Worm (Caenorhabditis elegans) whole organism, L4/young adult: ENCODE measurements around the gene fbxb-87.

ENCODE experiments used
- W03F9.2 ChIP-seq: fragments of 150-350 bp; optimal IDR thresholded peaks from 2 replicates; lab custom pipeline; 2014; ENCODE audit warnings: missing biosample characterization, missing genetic modification characterization
- dao-5 ChIP-seq: sonication (generic microtip); optimal IDR thresholded peaks from 2 replicates; lab custom pipeline; 2016; ENCODE audit warnings: missing genotype, missing genetic modification characterization, moderate library complexity, missing compliant biosample characterization
- him-1 ChIP-seq: sonication (generic microtip); optimal IDR thresholded peaks from 2 replicates; lab custom pipeline; 2016; ENCODE audit warnings: missing genotype, missing genetic modification reagents, missing genetic modification characterization, missing compliant biosample characterization

Gene fbxb-87

ce11 chrIII:10894220-10894619, at the start of gene fbxb-87:
TSS of gene fbxb-87 (plus strand) at chrIII:10894520.
- TF ChIP-seq W03F9.2 (tag; lab: Kevin White, UChicago) (no peak), dao-5 (tag; lab: Kevin White, UChicago) (no peak), him-1 (tag; lab: Kevin White, UChicago) (no peak)

- peak; percentile 69 for TF ChIP-seq W03F9.2 (tag; lab: Kevin White, UChicago)
- no peak for TF ChIP-seq dao-5 (tag; lab: Kevin White, UChicago)
- peak; percentile 30 for TF ChIP-seq him-1 (tag; lab: Kevin White, UChicago)
These were observed 49.4 kb upstream of the fbxb-87 start, which contains the start of gene pde-12 for ce11 chrIII:10844873-10845272. TSS of gene pde-12 (minus strand) at chrIII:10845020.

DNA sequence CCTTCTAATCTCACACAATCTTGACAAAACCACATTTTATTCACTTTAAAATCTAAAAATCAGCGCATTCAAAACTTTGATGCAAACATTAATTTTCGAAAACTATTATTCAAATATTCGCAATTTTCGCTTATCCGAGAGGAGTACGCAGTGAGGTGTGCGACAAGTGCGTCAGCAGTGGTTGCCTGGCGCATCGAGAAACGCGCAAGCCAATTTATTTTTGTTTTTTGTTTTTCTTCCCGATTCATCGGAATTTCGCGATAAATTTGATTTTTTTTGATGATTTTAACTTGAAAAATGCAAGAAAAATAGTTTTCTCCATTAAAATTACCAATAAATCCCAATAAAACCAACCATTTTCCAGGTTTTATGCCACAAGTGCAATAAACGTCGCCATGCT, 45.5 kb upstream of the fbxb-87 start, which contains the start of the genes fbxb-85 and hex-3:
Gene fbxb-85, minus strand, starts transcription at position 106 of the 400 bp plus-strand sequence.
Gene hex-3, plus strand, starts transcription at position 365 of the 400 bp plus-strand sequence.
- TF ChIP-seq W03F9.2 (tag; lab: Kevin White, UChicago) (peak; percentile 93), him-1 (tag; lab: Kevin White, UChicago) (peak; percentile 80), dao-5 (tag; lab: Kevin White, UChicago) (no peak)

ce11 chrIII:10855398-10855880, 38.9 kb upstream of the fbxb-87 start, which contains the start of gene Y39A1C.1:
TSS of gene Y39A1C.1 (plus strand) at chrIII:10855448.
- TF ChIP-seq him-1 (tag; lab: Kevin White, UChicago) = no peak
- no peak for TF ChIP-seq W03F9.2 (tag; lab: Kevin White, UChicago)
- no peak for TF ChIP-seq dao-5 (tag; lab: Kevin White, UChicago)

DNA sequence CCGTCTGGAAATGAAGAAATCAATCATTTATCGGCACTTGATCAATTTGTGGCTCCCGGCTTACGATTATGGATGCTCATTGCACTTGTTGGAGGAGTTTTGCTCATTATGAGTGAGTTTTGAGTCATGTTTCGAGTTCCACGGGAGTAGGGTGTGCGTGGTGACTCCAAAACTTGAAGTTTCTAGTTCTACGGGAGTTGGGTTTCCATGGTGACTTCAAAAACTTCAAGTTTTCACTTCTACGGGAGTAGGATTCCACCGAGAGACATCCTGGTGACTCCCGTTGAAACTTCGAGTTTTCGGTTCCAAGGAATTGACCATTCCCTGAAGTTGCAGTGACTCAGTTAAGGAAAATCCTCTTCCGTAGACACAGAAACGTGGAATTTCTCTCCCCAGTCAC, 37.5 kb upstream of the fbxb-87 start:
- TF ChIP-seq dao-5 (tag; lab: Kevin White, UChicago) (no peak), W03F9.2 (tag; lab: Kevin White, UChicago) (no peak), him-1 (tag; lab: Kevin White, UChicago) (no peak)

- TF ChIP-seq him-1 (tag; lab: Kevin White, UChicago) (no peak), W03F9.2 (tag; lab: Kevin White, UChicago) (no peak), dao-5 (tag; lab: Kevin White, UChicago) (no peak)
These were observed 36.3 kb upstream of the fbxb-87 start, which contains the start of gene oxi-1 for ce11 chrIII:10857984-10858383. TSS of gene oxi-1 (plus strand) at chrIII:10858284.

ce11 chrIII:10861375-10861774, 32.9 kb upstream of the fbxb-87 start:
- TF ChIP-seq him-1 (tag; lab: Kevin White, UChicago) (no peak), dao-5 (tag; lab: Kevin White, UChicago) (no peak), W03F9.2 (tag; lab: Kevin White, UChicago) (no peak)

ce11 chrIII:10867086-10867485, 27.2 kb upstream of the fbxb-87 start:
- TF ChIP-seq dao-5 (tag; lab: Kevin White, UChicago) (no peak), W03F9.2 (tag; lab: Kevin White, UChicago) (no peak), him-1 (tag; lab: Kevin White, UChicago) (no peak)

DNA sequence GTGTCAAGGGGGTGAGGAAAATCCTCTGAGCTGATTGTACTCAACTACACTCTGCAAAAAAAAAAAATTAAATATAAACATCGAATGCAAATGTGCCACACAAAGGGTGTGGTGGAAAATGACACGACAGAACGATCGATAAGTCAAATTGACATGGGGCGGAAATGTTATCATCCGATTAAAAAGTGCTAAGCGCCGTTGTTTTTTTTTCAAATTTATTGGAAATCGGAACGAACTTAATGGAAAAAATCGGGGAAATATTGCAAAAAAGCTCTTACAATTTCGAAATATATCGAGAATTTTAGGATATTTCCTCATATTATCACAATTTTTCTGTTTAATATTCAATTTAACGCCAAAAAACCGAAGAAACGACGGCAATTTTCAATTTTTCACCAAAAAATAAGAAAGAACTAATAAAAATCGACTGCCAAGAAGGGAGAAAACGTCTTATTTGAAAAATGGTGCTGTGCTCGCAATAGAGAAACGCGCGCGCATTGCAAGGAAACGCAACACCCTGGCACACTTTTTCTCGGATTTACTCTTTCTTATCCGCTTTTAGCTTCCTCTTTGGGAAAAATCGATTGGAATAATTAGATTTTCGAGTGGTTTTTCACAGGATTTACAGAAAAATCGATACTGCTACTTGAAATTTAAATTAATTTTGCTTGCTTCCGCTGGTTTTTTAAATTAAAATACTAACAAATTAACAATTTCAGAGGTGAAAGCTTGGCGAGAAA, 25.5 kb upstream of the fbxb-87 start, which contains the start of the genes cey-4 and vps-50:
Gene cey-4, minus strand, starts transcription at position 51 of the 740 bp plus-strand sequence.
Gene vps-50, plus strand, starts transcription at position 541 of the 740 bp plus-strand sequence.
- no peak for TF ChIP-seq dao-5 (tag; lab: Kevin White, UChicago)
- TF ChIP-seq him-1 (tag; lab: Kevin White, UChicago) = no peak
- TF ChIP-seq W03F9.2 (tag; lab: Kevin White, UChicago) = no peak

DNA sequence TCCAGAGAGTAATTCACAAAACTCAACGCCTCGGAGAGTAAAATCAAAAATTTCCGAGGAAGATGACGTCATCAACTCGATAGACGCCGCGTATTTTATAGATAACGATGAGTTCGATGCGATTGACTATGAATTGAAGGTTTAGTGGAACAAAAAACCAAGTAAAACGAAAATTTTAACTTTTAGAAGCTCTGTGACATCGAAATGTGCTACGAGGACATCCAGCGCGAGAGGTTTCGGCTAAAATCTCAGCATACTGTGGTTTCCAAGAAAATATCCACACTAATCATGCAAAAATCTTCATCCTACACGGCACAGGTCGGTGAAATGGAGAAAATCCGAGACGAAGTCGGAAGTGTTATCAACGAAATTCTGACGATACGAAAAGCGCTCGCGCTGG, 24.7 kb upstream of the fbxb-87 start:
- TF ChIP-seq him-1 (tag; lab: Kevin White, UChicago) (no peak), W03F9.2 (tag; lab: Kevin White, UChicago) (no peak), dao-5 (tag; lab: Kevin White, UChicago) (no peak)

DNA sequence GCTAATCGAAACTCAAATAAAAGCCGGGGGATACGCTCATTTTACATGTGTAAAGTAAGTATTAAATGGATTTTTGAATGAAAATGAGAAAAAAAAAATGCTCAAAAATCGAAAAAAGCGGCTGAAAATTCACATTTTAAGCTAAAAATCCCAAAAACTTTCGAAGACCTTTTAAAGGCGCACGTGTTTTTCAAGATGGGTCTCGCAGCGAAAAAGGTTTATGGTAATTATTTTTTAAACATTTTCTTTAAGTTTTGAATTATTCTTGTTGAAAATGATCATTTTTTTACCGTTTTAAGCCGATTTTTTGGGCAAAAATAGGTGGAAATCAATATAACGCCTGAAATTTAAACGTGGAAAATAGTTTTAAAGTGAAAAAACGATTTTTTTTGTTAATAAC, 24.2 kb upstream of the fbxb-87 start:
- TF ChIP-seq W03F9.2 (tag; lab: Kevin White, UChicago) = no peak
- no peak for TF ChIP-seq him-1 (tag; lab: Kevin White, UChicago)
- TF ChIP-seq dao-5 (tag; lab: Kevin White, UChicago) = no peak

DNA sequence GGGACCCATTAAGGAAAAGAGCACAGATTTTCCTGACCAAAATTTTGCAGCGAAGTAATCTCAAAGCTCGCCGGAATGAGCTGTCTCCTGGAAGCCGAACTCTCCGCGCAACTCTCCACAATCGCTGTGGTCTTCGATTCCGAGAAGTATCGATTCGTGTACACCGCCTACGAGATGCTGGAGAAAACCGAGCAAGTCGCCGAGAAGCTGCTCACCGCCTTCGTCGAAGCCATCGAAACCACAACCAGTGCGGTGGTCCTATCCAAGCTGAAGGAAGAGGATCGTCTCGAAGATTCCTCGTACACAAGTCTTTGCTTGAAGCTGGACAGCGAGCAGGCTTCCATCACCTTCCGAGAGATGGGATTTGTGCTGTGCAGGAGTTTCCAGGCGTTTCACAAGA, 23.5 kb upstream of the fbxb-87 start:
- TF ChIP-seq W03F9.2 (tag; lab: Kevin White, UChicago) = no peak
- no peak for TF ChIP-seq dao-5 (tag; lab: Kevin White, UChicago)
- TF ChIP-seq him-1 (tag; lab: Kevin White, UChicago) = no peak

DNA sequence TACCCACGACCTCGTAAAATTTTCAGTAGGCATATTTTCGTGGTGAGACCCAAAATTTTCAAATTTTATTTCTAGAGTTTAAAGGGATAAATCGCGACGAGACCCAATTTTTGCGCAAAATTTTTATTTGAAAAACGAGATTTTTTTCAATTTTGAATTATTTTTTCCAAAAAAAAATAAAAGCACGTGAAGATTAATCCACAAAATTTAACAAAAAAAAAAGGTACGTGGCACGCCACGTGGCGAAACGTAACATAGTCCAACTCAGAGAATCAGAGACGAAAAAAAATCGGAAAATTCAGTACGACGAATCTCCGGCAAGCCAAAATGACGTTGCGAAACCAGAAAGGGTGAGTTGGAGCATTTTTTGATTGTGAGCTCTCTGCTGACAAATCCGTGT, 19.2 kb upstream of the fbxb-87 start, which contains the start of gene C44B9.2:
Gene C44B9.2, plus strand, starts transcription at position 301 of the 400 bp plus-strand sequence.
- TF ChIP-seq W03F9.2 (tag; lab: Kevin White, UChicago) = no peak
- no peak for TF ChIP-seq him-1 (tag; lab: Kevin White, UChicago)
- no peak for TF ChIP-seq dao-5 (tag; lab: Kevin White, UChicago)
